Worm (Caenorhabditis elegans): ENCODE measurements around the gene dna-2.

- TF ChIP-seq ztf-29 (GFP tag; IDR thresholded peaks at IDR 0.05) (no peak), T22C8.4 (GFP tag; IDR thresholded peaks at IDR 0.05) (no peak), ref-1 (GFP tag; conservative IDR thresholded peaks at IDR 0.05) (no peak)
Measured at ce11 chrII:11813895-11814369, 35.7 kb downstream of the dna-2 start, which contains the start of gene F43G6.8.
